Fruit fly (Drosophila melanogaster): ENCODE measurements around the gene CG6443.

The CG6443 gene

dm6 chr2L:10754599-10754998 is 25.8 kb downstream of the CG6443 start:
- TF ChIP-seq acj6 (GFP tag; optimal IDR thresholded peaks at IDR 0.05) (no peak), fkh (GFP tag; optimal IDR thresholded peaks at IDR 0.05) (peak; percentile 84), svp (GFP tag) (peak; percentile 16)

- no peak for TF ChIP-seq vri (GFP tag; optimal IDR thresholded peaks at IDR 0.05)
- TF ChIP-seq lz (GFP tag; optimal IDR thresholded peaks at IDR 0.05), result no peak
- TF ChIP-seq CG6854 (GFP tag; optimal IDR thresholded peaks at IDR 0.05), result peak; percentile 48
- TF ChIP-seq CG32006 (GFP tag; optimal IDR thresholded peaks at IDR 0.05), result no peak
- TF ChIP-seq CG15336 (GFP tag; IDR thresholded peaks at IDR 0.05), result 0 out of 2 replicates have a peak, but pooled peaks have one; percentile 32
- TF ChIP-seq CG8119 (GFP tag; IDR thresholded peaks at IDR 0.05), result peak; percentile 53; the same call in 2 of the 3 replicates
- TF ChIP-seq dac (GFP tag; optimal IDR thresholded peaks at IDR 0.05), result no peak
- TF ChIP-seq CG4318 (GFP tag; optimal IDR thresholded peaks at IDR 0.05), result no peak
- no peak for TF ChIP-seq Met (GFP tag; optimal IDR thresholded peaks at IDR 0.05)
- peak; percentile 77 for TF ChIP-seq Eip78C (GFP tag)
- peak; percentile 27 for TF ChIP-seq achi (GFP tag; optimal IDR thresholded peaks at IDR 0.05)
- peak; percentile 74; the same call in 2 of the 3 replicates for TF ChIP-seq eg (GFP tag; IDR thresholded peaks at IDR 0.05)
- TF ChIP-seq topi (GFP tag; optimal IDR thresholded peaks at IDR 0.05), result no peak
- peak; percentile 21 for TF ChIP-seq Eip75B (GFP tag; optimal IDR thresholded peaks at IDR 0.05)
- peak; percentile 53 for TF ChIP-seq CG9139 (GFP tag; optimal IDR thresholded peaks at IDR 0.05)
- TF ChIP-seq CG1621 (tag; optimal IDR thresholded peaks at IDR 0.05), result peak; percentile 87
- TF ChIP-seq Blimp-1 (GFP tag; optimal IDR thresholded peaks at IDR 0.05), result no peak
- TF ChIP-seq fkh (GFP tag; optimal IDR thresholded peaks at IDR 0.05), result peak; percentile 91
- TF ChIP-seq CG11902 (GFP tag; optimal IDR thresholded peaks at IDR 0.05), result no peak
- TF ChIP-seq fd85E (GFP tag; optimal IDR thresholded peaks at IDR 0.05), result no peak
- TF ChIP-seq CG3919 (GFP tag; optimal IDR thresholded peaks at IDR 0.05), result peak; percentile 63
- TF ChIP-seq Gug (GFP tag; IDR thresholded peaks at IDR 0.05), result 0 out of 2 replicates have a peak, but pooled peaks have one; percentile 11
- peak; percentile 54 for TF ChIP-seq svp (GFP tag)
- peak; percentile 1 for TF ChIP-seq CG10669 (GFP tag; optimal IDR thresholded peaks at IDR 0.05)
- TF ChIP-seq Ets96B (tag; optimal IDR thresholded peaks at IDR 0.05), result peak; percentile 6
- peak; percentile 37 for TF ChIP-seq esn (GFP tag; optimal IDR thresholded peaks at IDR 0.05)
- TF ChIP-seq CG7368 (GFP tag; optimal IDR thresholded peaks at IDR 0.05), result no peak
- peak; percentile 48 to 68 for TF ChIP-seq ss (GFP tag; optimal IDR thresholded peaks at IDR 0.05)
- TF ChIP-seq CG6163 (GFP tag; IDR thresholded peaks at IDR 0.05), result peak; percentile 64; the same call in 2 of the 3 replicates
- TF ChIP-seq Hr4 (GFP tag; optimal IDR thresholded peaks at IDR 0.05), result no peak
- TF ChIP-seq CG16779 (tag; optimal IDR thresholded peaks at IDR 0.05), result peak; percentile 57
- peak; percentile 17 for TF ChIP-seq Sox14 (GFP tag; optimal IDR thresholded peaks at IDR 0.05)
- peak; percentile 20 for TF ChIP-seq CG6808 (GFP tag; optimal IDR thresholded peaks at IDR 0.05)
- TF ChIP-seq dsx (GFP tag; optimal IDR thresholded peaks at IDR 0.05; ENCODE audit: poor library complexity, severe bottlenecking), result peak; percentile 66
- peak; percentile 29 for TF ChIP-seq CG6276 (GFP tag; optimal IDR thresholded peaks at IDR 0.05)
- peak; percentile 61 for TF ChIP-seq net (GFP tag; optimal IDR thresholded peaks at IDR 0.05)
Measured at dm6 chr2L:10756049-10756448, 27.3 kb downstream of the CG6443 start, which contains the start of gene CG17124. TSS of gene CG17124 (minus strand) at chr2L:10756325.

dm6 chr2L:10757038-10757685 is 28.4 kb downstream of the CG6443 start:
- TF ChIP-seq CG10631 (GFP tag; optimal IDR thresholded peaks at IDR 0.05) (no peak), Eip78C (GFP tag) (peak; percentile 29), dsx (GFP tag; optimal IDR thresholded peaks at IDR 0.05; ENCODE audit: poor library complexity, severe bottlenecking) (peak; percentile 33), fkh (GFP tag; optimal IDR thresholded peaks at IDR 0.05) (no peak), CG31627 (GFP tag; optimal IDR thresholded peaks at IDR 0.05) (no peak)

Measured in whole organism, prepupa.